Worm (Caenorhabditis elegans) whole organism, L2 larva: Measurements from ENCODE around the gene lpr-5.

Experiments
- C34F6.9 ChIP-seq: fragments of 150-350 bp; optimal IDR thresholded peaks from 2 replicates; lab custom pipeline; 2014; ENCODE audit warnings: missing biosample characterization, missing genetic modification characterization
- F13H6.1 ChIP-seq: sonication (generic microtip); optimal IDR thresholded peaks from 2 replicates; lab custom pipeline; 2016; ENCODE audit warnings: missing genetic modification characterization, missing compliant biosample characterization
- R02D3.7 ChIP-seq: fragments of 150-350 bp; optimal IDR thresholded peaks from 2 replicates; lab custom pipeline; 2014; ENCODE audit warnings: missing biosample characterization, missing genetic modification characterization
- Y55F3AM.14 ChIP-seq: fragments of 200-800 bp; sonication (Bioruptor generic); optimal IDR thresholded peaks from 2 replicates; lab custom pipeline; 2018; ENCODE audit warnings: mild to moderate bottlenecking, missing genetic modification characterization, missing compliant biosample characterization
- ZK546.5 ChIP-seq: sonication (generic microtip); optimal IDR thresholded peaks from 2 replicates; lab custom pipeline; 2017; ENCODE audit warnings: missing biosample characterization, missing genetic modification characterization
- alr-1 ChIP-seq: fragments of 150-350 bp; optimal IDR thresholded peaks from 2 replicates; lab custom pipeline; 2014; ENCODE audit warnings: missing biosample characterization, missing genetic modification characterization
- aly-2 ChIP-seq: fragments of 150-350 bp; optimal IDR thresholded peaks from 2 replicates; lab custom pipeline; 2014; ENCODE audit warnings: missing biosample characterization, missing genetic modification characterization
- blmp-1 ChIP-seq: sonication (generic microtip); optimal IDR thresholded peaks from 2 replicates; lab custom pipeline; 2017; ENCODE audit warnings: missing genetic modification characterization, mild to moderate bottlenecking, missing compliant biosample characterization, antibody characterized with exemption, moderate library complexity; ENCODE audit not compliant: insufficient read depth
- ceh-16 ChIP-seq: fragments of 150-350 bp; optimal IDR thresholded peaks from 2 replicates; lab custom pipeline; 2014; ENCODE audit warnings: missing biosample characterization, missing genetic modification characterization
- ceh-82 ChIP-seq: fragments of 150-350 bp; optimal IDR thresholded peaks from 2 replicates; lab custom pipeline; 2014; ENCODE audit warnings: missing biosample characterization, missing genetic modification characterization
- crh-2 ChIP-seq: sonication (generic microtip); optimal IDR thresholded peaks from 2 replicates; lab custom pipeline; 2017; ENCODE audit warnings: missing biosample characterization, missing genetic modification characterization
- dmd-4 ChIP-seq: sonication (generic microtip); optimal IDR thresholded peaks from 2 replicates; lab custom pipeline; 2017; ENCODE audit warnings: missing biosample characterization, missing genetic modification characterization
- egl-27 ChIP-seq: sonication (generic microtip); optimal IDR thresholded peaks from 3 replicates; lab custom pipeline; 2017; ENCODE audit warnings: missing biosample characterization, missing genetic modification reagents, missing genetic modification characterization
- gmeb-1 ChIP-seq: fragments of 150-350 bp; optimal IDR thresholded peaks from 2 replicates; lab custom pipeline; 2014; ENCODE audit warnings: missing biosample characterization, missing genetic modification characterization
- lin-11 ChIP-seq: fragments of 150-350 bp; sonication (generic microtip); optimal IDR thresholded peaks from 2 replicates; lab custom pipeline; 2014; ENCODE audit warnings: missing biosample characterization, missing genetic modification characterization, inconsistent platforms, mixed read lengths
- lin-13 ChIP-seq: fragments of 150-350 bp; optimal IDR thresholded peaks from 2 replicates; lab custom pipeline; 2014; ENCODE audit warnings: missing biosample characterization, missing genetic modification reagents, missing genetic modification characterization
- lsy-2 ChIP-seq, 2 experiments: fragments of 150-350 bp in 1 of 2; sonication (generic microtip) in 1 of 2; optimal IDR thresholded peaks; 2 replicates each; lab custom pipeline; 2014 to 2017; ENCODE audit warnings: missing biosample characterization in 2 of 2, missing genetic modification characterization in 2 of 2
- mab-5 ChIP-seq: fragments of 150-350 bp; optimal IDR thresholded peaks from 2 replicates; lab custom pipeline; 2014; ENCODE audit warnings: missing biosample characterization, missing genetic modification characterization
- mbf-1 ChIP-seq: sonication (generic microtip); optimal IDR thresholded peaks from 2 replicates; lab custom pipeline; 2017; ENCODE audit warnings: missing biosample characterization, missing genetic modification characterization
- mdl-1 ChIP-seq, 2 experiments: fragments of 150-350 bp in 1 of 2; sonication (generic microtip) in 1 of 2; optimal IDR thresholded peaks; 2 replicates each; lab custom pipeline; 2017; ENCODE audit warnings: missing biosample characterization in 2 of 2, missing genetic modification characterization in 2 of 2
- nhr-10 ChIP-seq: sonication (generic microtip); optimal IDR thresholded peaks from 2 replicates; lab custom pipeline; 2017; ENCODE audit warnings: missing biosample characterization, missing genetic modification characterization
- nhr-11 ChIP-seq: fragments of 150-350 bp; optimal IDR thresholded peaks from 2 replicates; lab custom pipeline; 2014; ENCODE audit warnings: missing biosample characterization, missing genetic modification characterization
- nhr-12 ChIP-seq: fragments of 150-350 bp; optimal IDR thresholded peaks from 2 replicates; lab custom pipeline; 2014; ENCODE audit warnings: missing biosample characterization, missing genetic modification characterization
- nhr-129 ChIP-seq: fragments of 150-350 bp; optimal IDR thresholded peaks from 2 replicates; lab custom pipeline; 2014; ENCODE audit warnings: missing biosample characterization, missing genetic modification characterization
- nhr-23 ChIP-seq: fragments of 150-350 bp; optimal IDR thresholded peaks from 2 replicates; lab custom pipeline; 2014; ENCODE audit warnings: missing biosample characterization, missing genetic modification reagents, missing genetic modification characterization
- nhr-237 ChIP-seq: fragments of 150-350 bp; optimal IDR thresholded peaks from 2 replicates; lab custom pipeline; 2014; ENCODE audit warnings: missing biosample characterization, missing genetic modification characterization
- nhr-25 ChIP-seq: fragments of 150-350 bp; sonication (generic microtip); optimal IDR thresholded peaks from 3 replicates; lab custom pipeline; 2014; ENCODE audit warnings: missing biosample characterization, missing genetic modification characterization
- nhr-77 ChIP-seq: fragments of 150-350 bp; optimal IDR thresholded peaks from 2 replicates; lab custom pipeline; 2014; ENCODE audit warnings: missing biosample characterization, missing genetic modification characterization
- peb-1 ChIP-seq: fragments of 150-350 bp; optimal IDR thresholded peaks from 2 replicates; lab custom pipeline; 2014; ENCODE audit warnings: missing biosample characterization, missing genetic modification characterization
- sem-4 ChIP-seq: fragments of 150-350 bp; optimal IDR thresholded peaks from 2 replicates; lab custom pipeline; 2014; ENCODE audit warnings: missing biosample characterization, missing genetic modification reagents, missing genetic modification characterization
- skn-1 ChIP-seq: sonication (generic microtip); optimal IDR thresholded peaks from 2 replicates; lab custom pipeline; 2017; ENCODE audit warnings: missing biosample characterization, missing genetic modification characterization
- sma-3 ChIP-seq: sonication (generic microtip); optimal IDR thresholded peaks from 2 replicates; lab custom pipeline; 2016; ENCODE audit warnings: missing genetic modification reagents, missing genetic modification characterization, missing compliant biosample characterization
- sma-9 ChIP-seq, 2 experiments: fragments of 150-350 bp in 1 of 2; sonication (generic microtip) in 1 of 2; optimal IDR thresholded peaks; 2 replicates each; lab custom pipeline; 2014 to 2016; ENCODE audit warnings: missing genetic modification characterization in 2 of 2, mild to moderate bottlenecking in 1 of 2, missing biosample characterization in 1 of 2, missing compliant biosample characterization in 1 of 2, missing genetic modification reagents in 1 of 2, moderate library complexity in 1 of 2
- unc-39 ChIP-seq: fragments of 150-350 bp; optimal IDR thresholded peaks from 2 replicates; lab custom pipeline; 2014; ENCODE audit warnings: missing biosample characterization, missing genetic modification characterization
- unc-55 ChIP-seq: fragments of 150-350 bp; sonication (generic microtip); optimal IDR thresholded peaks from 3 replicates; lab custom pipeline; 2014; ENCODE audit warnings: missing biosample characterization, missing genetic modification reagents, missing genetic modification characterization
- zag-1 ChIP-seq: fragments of 150-350 bp; optimal IDR thresholded peaks from 2 replicates; lab custom pipeline; 2014; ENCODE audit warnings: missing biosample characterization, missing genetic modification characterization
- ztf-4 ChIP-seq: fragments of 150-350 bp; optimal IDR thresholded peaks from 2 replicates; lab custom pipeline; 2014; ENCODE audit warnings: missing biosample characterization, missing genetic modification characterization

Gene lpr-5

DNA sequence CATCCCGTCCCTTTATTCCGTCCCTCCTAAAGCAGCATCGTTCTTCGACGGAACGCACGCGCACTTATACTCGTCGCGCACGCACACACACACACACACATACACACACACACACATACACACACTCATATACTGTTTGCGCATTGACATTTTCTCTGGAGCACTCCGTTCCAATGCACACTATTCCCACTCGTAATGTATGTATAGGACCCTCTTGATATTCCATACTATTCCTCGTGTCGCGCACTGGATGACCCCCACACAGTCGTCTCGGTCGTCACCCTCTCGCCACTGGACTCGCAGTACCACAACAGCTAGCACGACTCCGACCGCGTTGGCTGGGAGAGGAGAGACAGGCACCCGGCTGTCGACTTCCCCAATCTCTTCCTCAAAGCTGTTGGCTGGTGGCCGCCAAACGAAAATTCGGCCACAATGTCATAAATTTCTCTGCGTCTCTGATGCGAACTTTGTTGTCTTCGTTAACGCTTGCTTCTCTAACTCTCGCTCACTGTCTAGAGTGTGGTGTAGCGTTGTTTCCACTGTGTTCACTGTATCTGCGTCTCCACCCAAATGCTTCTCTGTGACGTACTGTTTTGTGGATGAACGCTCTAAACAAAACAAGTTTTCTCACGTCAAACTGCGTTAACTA, 30.8 kb upstream of the lpr-5 start (continued):
- peak; percentile 93 for TF ChIP-seq sma-3 (GFP tag; lab: Kevin White, UChicago)
- TF ChIP-seq mbf-1 (tag; lab: Kevin White, UChicago): no peak
- TF ChIP-seq nhr-25 (tag; lab: Kevin White, UChicago): peak; percentile 93
- TF ChIP-seq nhr-10 (tag; lab: Kevin White, UChicago): no peak

DNA sequence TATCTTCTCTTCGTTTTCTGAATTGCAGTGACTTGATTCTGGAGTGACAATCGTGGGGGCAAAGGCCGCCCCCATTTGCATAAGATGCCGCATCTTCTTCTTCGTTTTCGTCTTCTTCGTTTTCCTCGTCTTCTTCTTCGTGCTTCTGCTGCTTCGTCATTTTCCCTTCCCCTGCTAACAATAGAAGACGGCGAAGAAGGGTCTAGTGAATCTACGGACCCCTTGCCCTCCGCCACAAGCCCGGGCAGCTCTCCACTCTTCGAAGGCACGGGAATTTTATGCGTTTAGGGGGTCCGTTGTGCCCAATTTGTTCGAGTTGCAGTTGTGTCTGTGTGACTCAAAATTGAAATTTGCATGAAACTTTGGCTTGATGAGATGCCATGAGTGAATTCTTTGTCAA, 30.1 kb upstream of the lpr-5 start:
- TF ChIP-seq alr-1 (tag; lab: Kevin White, UChicago): no peak
- TF ChIP-seq mdl-1 (tag; optimal IDR thresholded peaks at IDR 0.05; lab: Kevin White, UChicago): no peak
- no peak for TF ChIP-seq nhr-77
- TF ChIP-seq nhr-237 (tag; lab: Kevin White, UChicago): no peak
- TF ChIP-seq ceh-82 (tag; lab: Kevin White, UChicago): no peak

DNA sequence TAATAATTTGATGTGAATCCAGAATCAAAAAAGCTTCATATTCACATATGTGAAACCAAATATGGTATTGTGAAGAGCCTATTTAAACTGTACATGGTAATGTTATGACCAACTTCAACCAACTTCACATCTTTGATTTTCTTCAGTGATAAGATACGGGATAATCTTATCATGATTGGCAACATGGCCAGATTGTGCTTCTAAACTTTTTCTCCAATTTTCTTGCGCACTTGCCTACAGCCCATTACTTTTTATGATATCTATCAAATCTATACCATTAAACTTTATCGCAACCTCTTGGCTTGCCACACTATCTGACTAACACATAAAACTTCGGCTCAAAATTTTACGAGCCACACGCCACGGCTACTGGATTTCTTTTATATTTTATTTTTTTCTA, 29.5 kb upstream of the lpr-5 start:
- TF ChIP-seq egl-27: no peak

DNA sequence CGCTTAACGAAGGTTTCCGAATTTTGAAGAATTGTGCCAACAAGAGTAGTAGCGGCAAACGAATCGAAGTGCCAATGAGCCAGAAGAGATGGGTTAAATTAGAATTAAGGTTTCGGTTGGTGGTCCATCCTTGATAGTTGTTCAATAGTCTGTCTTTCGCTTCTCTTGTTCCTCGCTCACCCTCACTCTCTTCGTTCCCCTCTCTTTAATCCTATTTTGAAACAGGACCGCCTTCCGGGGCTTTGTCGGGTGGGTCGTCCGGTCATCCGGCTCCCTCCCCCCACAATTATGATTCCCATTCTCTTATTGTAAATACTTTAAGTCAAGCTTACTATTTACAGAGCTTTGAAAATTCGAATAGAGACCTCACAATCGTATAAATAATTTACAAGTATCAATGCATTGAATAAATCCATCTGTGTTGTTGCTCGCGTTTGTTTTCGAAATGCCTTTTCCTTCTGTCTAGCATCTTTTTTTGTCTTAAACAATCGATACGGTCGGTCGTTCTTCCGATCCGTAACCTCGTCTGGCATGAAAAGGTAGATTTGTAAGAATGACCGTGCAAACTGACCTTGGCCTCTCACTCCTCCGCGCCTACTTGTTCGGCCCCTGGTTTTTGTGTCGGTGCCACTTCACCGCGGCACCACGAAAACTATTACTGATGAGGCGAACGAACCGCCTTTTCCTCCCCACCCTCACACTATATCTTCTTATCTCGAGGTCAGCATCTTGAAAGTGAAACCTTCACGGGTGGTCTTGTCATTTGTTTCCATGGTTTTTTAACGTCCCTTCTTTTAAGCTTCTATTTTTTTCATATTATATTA, 28.6 kb upstream of the lpr-5 start:
- TF ChIP-seq ceh-16 (tag; lab: Kevin White, UChicago) (peak; percentile 64), nhr-25 (tag; lab: Kevin White, UChicago) (peak; percentile 12), lsy-2 (tag; optimal IDR thresholded peaks at IDR 0.05; lab: Kevin White, UChicago) (no peak), blmp-1 (peak; percentile 63)

DNA sequence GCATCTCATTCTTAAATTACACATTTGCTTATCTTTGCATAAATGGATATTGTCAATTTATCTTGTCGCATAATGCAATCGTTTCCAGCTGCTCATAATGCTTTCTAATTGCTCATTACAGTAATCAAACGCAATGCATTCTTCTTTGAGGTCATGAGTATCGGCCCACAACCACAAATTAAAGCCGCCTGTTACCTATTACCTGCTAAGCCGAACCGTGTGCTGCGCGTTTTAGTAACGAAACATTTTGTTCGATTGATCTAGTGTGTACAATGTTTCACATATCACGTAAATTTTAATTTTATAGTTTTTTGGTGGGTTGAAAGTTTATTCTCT, 28.0 kb upstream of the lpr-5 start:
- no peak for TF ChIP-seq skn-1
- TF ChIP-seq peb-1 (tag; lab: Kevin White, UChicago): no peak
- TF ChIP-seq nhr-77: no peak
- no peak for TF ChIP-seq F13H6.1 (tag; lab: Kevin White, UChicago)
- TF ChIP-seq gmeb-1 (tag; lab: Kevin White, UChicago): no peak
- TF ChIP-seq mbf-1 (tag; lab: Kevin White, UChicago): no peak
- no peak for TF ChIP-seq ZK546.5 (tag; lab: Kevin White, UChicago)
- TF ChIP-seq lin-13 (GFP tag; lab: Kevin White, UChicago): no peak
- no peak for TF ChIP-seq nhr-11 (tag; lab: Kevin White, UChicago)
- no peak for TF ChIP-seq unc-39 (tag; lab: Kevin White, UChicago)
- no peak for TF ChIP-seq R02D3.7 (tag; lab: Kevin White, UChicago)
- TF ChIP-seq, all 48 proteins: peak for 0

DNA sequence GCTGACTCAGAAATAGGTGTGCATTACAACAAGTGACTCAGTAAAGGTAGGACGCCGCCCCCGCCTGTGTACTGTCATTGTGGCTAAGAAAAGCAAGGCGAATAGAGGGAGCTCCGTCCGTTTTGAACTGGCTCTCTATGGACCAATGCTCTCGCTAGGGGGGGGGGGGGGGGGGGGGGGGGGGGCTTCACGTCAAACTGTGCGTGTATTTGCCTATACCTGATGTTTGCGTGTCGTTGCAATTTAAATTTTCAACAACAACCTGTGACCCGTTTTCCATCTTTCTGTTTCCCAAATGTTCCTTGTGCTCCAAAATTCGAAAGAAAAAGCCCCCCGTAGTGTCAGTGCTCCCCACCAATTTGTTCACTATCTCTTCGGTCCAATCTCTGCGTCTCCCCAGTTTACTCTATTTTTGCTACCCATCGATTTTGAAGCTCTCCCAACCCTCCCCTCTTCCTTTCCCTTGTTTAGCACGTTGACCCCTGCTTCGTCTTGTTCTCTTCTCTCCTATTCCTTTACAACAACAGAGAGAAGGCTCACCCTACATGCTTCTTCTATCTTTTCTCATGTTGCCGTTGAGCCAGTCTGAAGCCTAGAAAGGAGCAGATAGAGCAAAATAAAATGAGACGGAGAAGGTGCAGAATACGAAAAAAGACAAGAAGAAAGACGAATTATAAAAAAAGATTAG, 27.3 kb upstream of the lpr-5 start:
- peak; percentile 24 for TF ChIP-seq Y55F3AM.14 (GFP tag; lab: Kevin White, UChicago)
- peak; percentile 60 for TF ChIP-seq F13H6.1 (tag; lab: Kevin White, UChicago)
- TF ChIP-seq nhr-23 (tag; lab: Kevin White, UChicago): no peak
- peak; percentile 6 for TF ChIP-seq unc-55
- TF ChIP-seq aly-2 (tag; lab: Kevin White, UChicago): no peak
- TF ChIP-seq mab-5 (tag; lab: Kevin White, UChicago): peak; percentile 50
- TF ChIP-seq crh-2 (tag; lab: Kevin White, UChicago): peak; percentile 68
- TF ChIP-seq nhr-129 (tag; lab: Kevin White, UChicago): peak; percentile 63
- TF ChIP-seq zag-1: no peak
- no peak for TF ChIP-seq mbf-1 (tag; lab: Kevin White, UChicago)
- TF ChIP-seq nhr-12 (tag; lab: Kevin White, UChicago): no peak
- no peak for TF ChIP-seq dmd-4 (tag; lab: Kevin White, UChicago)
- TF ChIP-seq egl-27: peak; percentile 34
- no peak for TF ChIP-seq skn-1
- TF ChIP-seq lin-13 (GFP tag; lab: Kevin White, UChicago): peak; percentile 0
- no peak for TF ChIP-seq nhr-10 (tag; lab: Kevin White, UChicago)
- peak; percentile 29 for TF ChIP-seq sma-9 (GFP tag; optimal IDR thresholded peaks at IDR 0.05; lab: Kevin White, UChicago)
- no peak for TF ChIP-seq sma-9 (tag; optimal IDR thresholded peaks at IDR 0.05; lab: Kevin White, UChicago)
- no peak for TF ChIP-seq ztf-4 (tag; lab: Kevin White, UChicago)
- TF ChIP-seq gmeb-1 (tag; lab: Kevin White, UChicago): no peak
- peak; percentile 25 for TF ChIP-seq sem-4 (tag; lab: Kevin White, UChicago)
- peak; percentile 63 for TF ChIP-seq C34F6.9 (tag; lab: Kevin White, UChicago)
- no peak for TF ChIP-seq lin-11 (tag; lab: Kevin White, UChicago)
- peak in 1 of 2 experiments; percentile 42 for TF ChIP-seq lsy-2 (tag; optimal IDR thresholded peaks at IDR 0.05; lab: Kevin White, UChicago)
